Worm (Caenorhabditis elegans) whole organism, young adult: ENCODE measurements around the gene F36H12.9.
A peak's percentile ranks its signal among the peaks of the same experiment; 100 is the strongest.

Experiments
- B0261.1 ChIP-seq: sonication (generic microtip); optimal IDR thresholded peaks from 2 replicates; lab custom pipeline; 2016; ENCODE audit warnings: mild to moderate bottlenecking, missing genetic modification characterization, moderate library complexity, missing compliant biosample characterization
- C17E4.6 ChIP-seq: fragments of 200-800 bp; sonication (Bioruptor generic); IDR thresholded peaks from 2 replicates; pipeline ENCODE4 v1.3.6; 2022; ENCODE audit warnings: missing genetic modification reagents, missing genetic modification characterization, missing compliant biosample characterization
- F33H1.4 ChIP-seq: fragments of 200-800 bp; sonication (Bioruptor generic); IDR thresholded peaks from 2 replicates; pipeline ENCODE4 v1.3.6; 2022; ENCODE audit warnings: missing genetic modification reagents, missing genetic modification characterization, missing compliant biosample characterization
- F57A8.1 ChIP-seq: fragments of 200-800 bp; sonication (Bioruptor generic); optimal IDR thresholded peaks from 2 replicates; lab custom pipeline; 2018; ENCODE audit warnings: mild to moderate bottlenecking, missing genetic modification characterization, moderate library complexity, missing compliant biosample characterization
- F57C9.4 ChIP-seq: sonication (generic microtip); optimal IDR thresholded peaks from 2 replicates; lab custom pipeline; 2017; ENCODE audit warnings: mild to moderate bottlenecking, missing genetic modification characterization, missing compliant biosample characterization
- Y53F4B.3 ChIP-seq: fragments of 200-800 bp; sonication (Bioruptor generic); IDR thresholded peaks from 2 replicates; pipeline ENCODE4 v1.3.6; 2022; ENCODE audit warnings: missing genetic modification reagents, missing genetic modification characterization, missing compliant biosample characterization
- Y53G8AR.9 ChIP-seq: fragments of 200-800 bp; sonication (Bioruptor generic); conservative IDR thresholded peaks from 2 replicates; pipeline ENCODE4 v1.3.6; 2022; ENCODE audit warnings: missing genetic modification reagents, missing genetic modification characterization, missing compliant biosample characterization
- Y56A3A.18 ChIP-seq: fragments of 200-800 bp; sonication (Bioruptor generic); IDR thresholded peaks from 2 replicates; pipeline ENCODE4 v1.3.6; 2022; ENCODE audit warnings: missing genetic modification reagents, missing genetic modification characterization, missing compliant biosample characterization
- Y79H2A.3 ChIP-seq: fragments of 200-800 bp; sonication (Bioruptor generic); conservative IDR thresholded peaks from 2 replicates; pipeline ENCODE4 v1.3.6; 2022; ENCODE audit warnings: missing genetic modification reagents, missing genetic modification characterization, missing compliant biosample characterization
- aptf-3 ChIP-seq: fragments of 200-800 bp; sonication (Bioruptor generic); IDR thresholded peaks from 2 replicates; pipeline ENCODE4 v1.3.6; 2022; ENCODE audit warnings: missing genetic modification characterization, missing compliant biosample characterization
- atf-7 ChIP-seq: sonication (generic microtip); optimal IDR thresholded peaks from 2 replicates; lab custom pipeline; 2017; ENCODE audit warnings: mild to moderate bottlenecking, missing genetic modification characterization, missing compliant biosample characterization
- attf-5 ChIP-seq: fragments of 200-800 bp; sonication (Bioruptor generic); optimal IDR thresholded peaks from 2 replicates; lab custom pipeline; 2018; ENCODE audit warnings: mild to moderate bottlenecking, missing genetic modification characterization, missing compliant biosample characterization
- attf-6 ChIP-seq: fragments of 200-800 bp; sonication (Bioruptor generic); IDR thresholded peaks from 2 replicates; pipeline ENCODE4 v1.3.6; 2022; ENCODE audit warnings: missing genetic modification reagents, missing genetic modification characterization, missing compliant biosample characterization
- ccch-3 ChIP-seq: fragments of 200-800 bp; sonication (Bioruptor generic); optimal IDR thresholded peaks from 2 replicates; lab custom pipeline; 2018; ENCODE audit warnings: mild to moderate bottlenecking, missing genetic modification characterization, missing compliant biosample characterization
- ceh-100 ChIP-seq: fragments of 200-800 bp; sonication (Bioruptor generic); IDR thresholded peaks from 2 replicates; pipeline ENCODE4 v1.3.6; 2022; ENCODE audit warnings: missing genetic modification reagents, missing genetic modification characterization, missing compliant biosample characterization
- die-1 ChIP-seq: sonication (generic microtip); optimal IDR thresholded peaks from 2 replicates; lab custom pipeline; 2016; ENCODE audit warnings: missing genotype, mild to moderate bottlenecking, missing genetic modification characterization, missing compliant biosample characterization
- dox-1 ChIP-seq: fragments of 200-800 bp; sonication (Bioruptor generic); IDR thresholded peaks from 2 replicates; pipeline ENCODE4 v1.3.6; 2022; ENCODE audit warnings: missing genetic modification reagents, missing genetic modification characterization, missing compliant biosample characterization
- egl-18 ChIP-seq: fragments of 200-800 bp; sonication (Bioruptor generic); IDR thresholded peaks from 2 replicates; pipeline ENCODE4 v1.3.6; 2022; ENCODE audit warnings: missing genetic modification reagents, missing genetic modification characterization, missing compliant biosample characterization
- egl-44 ChIP-seq: fragments of 200-800 bp; sonication (Bioruptor generic); IDR thresholded peaks from 2 replicates; pipeline ENCODE4 v1.3.6; 2022; ENCODE audit warnings: missing genetic modification reagents, missing genetic modification characterization, missing compliant biosample characterization
- egrh-3 ChIP-seq: fragments of 200-800 bp; sonication (Bioruptor generic); IDR thresholded peaks from 2 replicates; pipeline ENCODE4 v1.3.6; 2022; ENCODE audit warnings: missing genetic modification reagents, missing genetic modification characterization, missing compliant biosample characterization
- ekl-4 ChIP-seq: fragments of 200-800 bp; sonication (Bioruptor generic); IDR thresholded peaks from 2 replicates; pipeline ENCODE4 v1.3.6; 2022; ENCODE audit warnings: missing genetic modification reagents, missing genetic modification characterization, missing compliant biosample characterization
- him-1 ChIP-seq: sonication (generic microtip); optimal IDR thresholded peaks from 2 replicates; lab custom pipeline; 2016; ENCODE audit warnings: missing genotype, missing genetic modification reagents, missing genetic modification characterization, missing compliant biosample characterization
- hlh-12 ChIP-seq: sonication (generic microtip); optimal IDR thresholded peaks from 2 replicates; lab custom pipeline; 2016; ENCODE audit warnings: missing genetic modification characterization, missing compliant biosample characterization
- hmg-1.2 ChIP-seq: fragments of 200-800 bp; sonication (Bioruptor generic); IDR thresholded peaks from 2 replicates; pipeline ENCODE4 v1.3.6; 2022; ENCODE audit warnings: missing genetic modification reagents, missing genetic modification characterization, missing compliant biosample characterization
- let-607 ChIP-seq, 2 experiments: fragments of 200-800 bp in 1 of 2; sonication (Bioruptor generic) in 1 of 2; sonication (generic microtip) in 1 of 2; optimal IDR thresholded peaks; 2 replicates each; lab custom pipeline; 2016 to 2018; ENCODE audit warnings: mild to moderate bottlenecking in 2 of 2, missing compliant biosample characterization in 2 of 2, missing genetic modification characterization in 2 of 2, moderate library complexity in 2 of 2, missing genotype in 1 of 2
- lin-35 ChIP-seq, 3 experiments: fragments of 150-350 bp in 2 of 3; sonication (generic microtip) in 1 of 3; optimal IDR thresholded peaks; 2 replicates each; lab custom pipeline; 2014 to 2018; ENCODE audit warnings: missing biosample characterization in 3 of 3, missing genetic modification characterization in 3 of 3, missing genetic modification reagents in 3 of 3
- lin-40 ChIP-seq: sonication (generic microtip); optimal IDR thresholded peaks from 2 replicates; lab custom pipeline; 2016; ENCODE audit warnings: missing genetic modification characterization, mild to moderate bottlenecking, missing compliant biosample characterization, missing genotype, missing genetic modification reagents
- lsy-27 ChIP-seq: sonication (generic microtip); optimal IDR thresholded peaks from 2 replicates; lab custom pipeline; 2017; ENCODE audit warnings: missing genetic modification characterization, mild to moderate bottlenecking, missing compliant biosample characterization, antibody characterized with exemption, missing genotype, borderline replicate concordance; ENCODE audit not compliant: insufficient read depth
- madf-6 ChIP-seq: fragments of 200-800 bp; sonication (Bioruptor generic); IDR thresholded peaks from 2 replicates; pipeline ENCODE4 v1.3.6; 2022; ENCODE audit warnings: missing genetic modification reagents, missing genetic modification characterization, missing compliant biosample characterization
- mcd-1 ChIP-seq: fragments of 200-800 bp; sonication (Bioruptor generic); IDR thresholded peaks from 2 replicates; pipeline ENCODE4 v1.3.6; 2022; ENCODE audit warnings: missing genetic modification reagents, missing genetic modification characterization, missing compliant biosample characterization
- mes-4 ChIP-seq: sonication (generic microtip); optimal IDR thresholded peaks from 2 replicates; lab custom pipeline; 2016; ENCODE audit warnings: missing genotype, missing genetic modification characterization, missing compliant biosample characterization
- nfyb-1 ChIP-seq: fragments of 200-800 bp; sonication (Bioruptor generic); IDR thresholded peaks from 2 replicates; pipeline ENCODE4 v1.3.6; 2022; ENCODE audit warnings: missing genetic modification reagents, missing genetic modification characterization, missing compliant biosample characterization
- nhr-80 ChIP-seq: sonication (generic microtip); optimal IDR thresholded peaks from 2 replicates; lab custom pipeline; 2016; ENCODE audit warnings: missing genetic modification characterization, missing compliant biosample characterization
- pbrm-1 ChIP-seq: fragments of 200-800 bp; sonication (Bioruptor generic); IDR thresholded peaks from 2 replicates; pipeline ENCODE4 v1.3.6; 2022; ENCODE audit warnings: missing genetic modification reagents, missing genetic modification characterization, missing compliant biosample characterization
- rcor-1 ChIP-seq: fragments of 200-800 bp; sonication (Bioruptor generic); IDR thresholded peaks from 2 replicates; pipeline ENCODE4 v1.3.6; 2022; ENCODE audit warnings: missing genetic modification reagents, missing genetic modification characterization, missing compliant biosample characterization
- rpc-1 ChIP-seq, 2 experiments: fragments of 150-350 bp in 1 of 2; sonication (generic microtip) in 1 of 2; optimal IDR thresholded peaks; 2 replicates each; lab custom pipeline; 2014 to 2018; ENCODE audit warnings: missing biosample characterization in 1 of 2, missing genetic modification characterization in 1 of 2, missing genetic modification reagents in 1 of 2, missing genotype in 1 of 2
- sdz-38 ChIP-seq: sonication (generic microtip); optimal IDR thresholded peaks from 2 replicates; lab custom pipeline; 2016; ENCODE audit warnings: missing genotype, missing genetic modification characterization, missing compliant biosample characterization
- snpc-1.3 ChIP-seq: sonication (generic microtip); optimal IDR thresholded peaks from 2 replicates; lab custom pipeline; 2017; ENCODE audit warnings: missing genetic modification characterization, mild to moderate bottlenecking, missing compliant biosample characterization, antibody characterized with exemption, moderate library complexity, missing genotype, missing genetic modification reagents; ENCODE audit not compliant: insufficient read depth
- snpc-4 ChIP-seq, 5 experiments: fragments of 150-350 bp in 1 of 5; sonication (generic microtip) in 4 of 5; optimal IDR thresholded peaks; 2 replicates each; lab custom pipeline; 2014 to 2018; ENCODE audit warnings: missing genetic modification characterization in 5 of 5, missing biosample characterization in 3 of 5, antibody characterized with exemption in 2 of 5, mild to moderate bottlenecking in 2 of 5, missing compliant biosample characterization in 2 of 5, missing genotype in 2 of 5, moderate library complexity in 2 of 5, missing genetic modification reagents in 1 of 5
- somi-1 ChIP-seq: fragments of 200-800 bp; sonication (Bioruptor generic); optimal IDR thresholded peaks from 2 replicates; lab custom pipeline; 2018; ENCODE audit warnings: mild to moderate bottlenecking, missing genetic modification characterization, missing compliant biosample characterization
- tbx-9 ChIP-seq: sonication (generic microtip); optimal IDR thresholded peaks from 2 replicates; lab custom pipeline; 2016; ENCODE audit warnings: borderline replicate concordance, missing genetic modification characterization, inconsistent platforms, missing compliant biosample characterization
- tlf-1 ChIP-seq: fragments of 200-800 bp; sonication (Bioruptor generic); optimal IDR thresholded peaks from 2 replicates; lab custom pipeline; 2018; ENCODE audit warnings: mild to moderate bottlenecking, missing genetic modification characterization, missing compliant biosample characterization
- unc-130 ChIP-seq: sonication (generic microtip); optimal IDR thresholded peaks from 2 replicates; lab custom pipeline; 2016; ENCODE audit warnings: missing genetic modification reagents, missing genetic modification characterization, missing compliant biosample characterization
- ztf-28 ChIP-seq: fragments of 200-800 bp; sonication (Bioruptor generic); IDR thresholded peaks from 2 replicates; pipeline ENCODE4 v1.3.6; 2022; ENCODE audit warnings: missing genetic modification reagents, missing genetic modification characterization, missing compliant biosample characterization

The F36H12.9 gene

ce11 chrIV:5274123-5274581 is 17.3 kb downstream of the F36H12.9 start, which contains the start of gene slfl-4 (continued):
- no peak for TF ChIP-seq lin-40 (tag; lab: Kevin White, UChicago)
- no peak for TF ChIP-seq him-1 (tag; lab: Kevin White, UChicago)
- TF ChIP-seq pbrm-1 (GFP tag; lab: Robert Waterston, UW), result no peak
- TF ChIP-seq F57A8.1 (GFP tag; lab: Kevin White, UChicago), result no peak
- TF ChIP-seq ztf-28, result no peak
- no peak for TF ChIP-seq egrh-3 (GFP tag; lab: Robert Waterston, UW)
- peak; percentile 78 for TF ChIP-seq F33H1.4 (GFP tag; lab: Robert Waterston, UW)
- no peak for TF ChIP-seq nfyb-1 (GFP tag; lab: Robert Waterston, UW)
- TF ChIP-seq snpc-4 (GFP tag; optimal IDR thresholded peaks at IDR 0.05; lab: Kevin White, UChicago), result no peak
- peak in 3 of 4 experiments; percentile 72 to 74 (median 73) for TF ChIP-seq snpc-4 (tag; optimal IDR thresholded peaks at IDR 0.05; lab: Kevin White, UChicago)
- no peak for TF ChIP-seq dox-1 (GFP tag; lab: Robert Waterston, UW)
- TF ChIP-seq nhr-80 (tag; lab: Kevin White, UChicago), result no peak
- no peak for TF ChIP-seq somi-1
- no peak for TF ChIP-seq hlh-12
- TF ChIP-seq F57C9.4 (tag; lab: Kevin White, UChicago), result no peak
- no peak for TF ChIP-seq egl-44 (GFP tag; lab: Robert Waterston, UW)
- TF ChIP-seq mes-4 (tag; lab: Kevin White, UChicago), result no peak
- no peak for TF ChIP-seq lsy-27 (tag; lab: Kevin White, UChicago)
- no peak for TF ChIP-seq ceh-100 (GFP tag; lab: Robert Waterston, UW)
- TF ChIP-seq B0261.1 (tag; lab: Kevin White, UChicago), result no peak
- peak; percentile 52; the same call in 1 of the 2 replicates for TF ChIP-seq madf-6 (GFP tag; lab: Robert Waterston, UW)
- TF ChIP-seq attf-5 (GFP tag; lab: Kevin White, UChicago), result no peak
- no peak for TF ChIP-seq C17E4.6 (GFP tag; lab: Robert Waterston, UW)

- TF ChIP-seq let-607 (tag; optimal IDR thresholded peaks at IDR 0.05; lab: Kevin White, UChicago) (no peak), snpc-1.3 (tag; lab: Kevin White, UChicago) (no peak), tbx-9 (tag; lab: Kevin White, UChicago) (no peak), tlf-1 (GFP tag; lab: Kevin White, UChicago) (no peak), atf-7 (tag; lab: Kevin White, UChicago) (no peak), dox-1 (GFP tag; lab: Robert Waterston, UW) (no peak), rpc-1 (optimal IDR thresholded peaks at IDR 0.05; lab: Kevin White, UChicago) (no peak), rpc-1 (tag; optimal IDR thresholded peaks at IDR 0.05; lab: Kevin White, UChicago) (no peak), lin-35 (GFP tag; optimal IDR thresholded peaks at IDR 0.05; lab: Kevin White, UChicago) (no peak)
These were observed 20.9 kb downstream of the F36H12.9 start, which contains the start of gene F36H12.17 for ce11 chrIV:5277752-5278151. Gene F36H12.17, minus strand, starts transcription at chrIV:5277852.

ce11 chrIV:5281457-5281856 is 24.6 kb downstream of the F36H12.9 start:
- TF ChIP-seq sdz-38 (tag; lab: Kevin White, UChicago), result no peak
- no peak for TF ChIP-seq Y79H2A.3
- TF ChIP-seq rpc-1 (optimal IDR thresholded peaks at IDR 0.05; lab: Kevin White, UChicago), result no peak
- no peak for TF ChIP-seq rpc-1 (tag; optimal IDR thresholded peaks at IDR 0.05; lab: Kevin White, UChicago)
- no peak for TF ChIP-seq tbx-9 (tag; lab: Kevin White, UChicago)
- no peak for TF ChIP-seq rcor-1 (GFP tag; lab: Robert Waterston, UW)
- no peak for TF ChIP-seq hmg-1.2
- TF ChIP-seq hlh-12, result no peak
- TF ChIP-seq Y56A3A.18 (GFP tag; lab: Robert Waterston, UW), result no peak
- no peak for TF ChIP-seq egl-18
- TF ChIP-seq unc-130 (GFP tag; lab: Kevin White, UChicago), result no peak
- TF ChIP-seq ekl-4 (GFP tag; lab: Robert Waterston, UW), result no peak
- no peak for TF ChIP-seq die-1 (tag; lab: Kevin White, UChicago)
- no peak for TF ChIP-seq mcd-1
- TF ChIP-seq Y53G8AR.9 (GFP tag; lab: Robert Waterston, UW), result no peak
- no peak for TF ChIP-seq aptf-3
- TF ChIP-seq Y53F4B.3, result no peak
- no peak for TF ChIP-seq attf-6 (GFP tag; lab: Robert Waterston, UW)
- TF ChIP-seq ccch-3 (GFP tag; lab: Kevin White, UChicago), result no peak
